Worm (Caenorhabditis elegans) whole organism, young adult: Measurements from ENCODE around the gene mig-5.

ENCODE experiments used
- C06A6.2 ChIP-seq: fragments of 200-800 bp; sonication (Bioruptor generic); conservative IDR thresholded peaks from 2 replicates; pipeline ENCODE4 v1.3.6; 2022; ENCODE audit warnings: missing genetic modification characterization, missing compliant biosample characterization
- C17E4.6 ChIP-seq: fragments of 200-800 bp; sonication (Bioruptor generic); IDR thresholded peaks from 2 replicates; pipeline ENCODE4 v1.3.6; 2022; ENCODE audit warnings: missing genetic modification reagents, missing genetic modification characterization, missing compliant biosample characterization
- F22D6.2 ChIP-seq: sonication (generic microtip); optimal IDR thresholded peaks from 2 replicates; lab custom pipeline; 2016; ENCODE audit warnings: mild to moderate bottlenecking, missing genetic modification characterization, missing compliant biosample characterization
- F23B12.7 ChIP-seq: sonication (generic microtip); optimal IDR thresholded peaks from 2 replicates; lab custom pipeline; 2017; ENCODE audit warnings: missing genetic modification characterization, mild to moderate bottlenecking, missing compliant biosample characterization, antibody characterized with exemption, moderate library complexity; ENCODE audit not compliant: insufficient read depth
- F52B5.7 ChIP-seq: sonication (generic microtip); optimal IDR thresholded peaks from 2 replicates; lab custom pipeline; 2016; ENCODE audit warnings: mild to moderate bottlenecking, missing genetic modification characterization, missing compliant biosample characterization
- F57C9.4 ChIP-seq: sonication (generic microtip); optimal IDR thresholded peaks from 2 replicates; lab custom pipeline; 2017; ENCODE audit warnings: mild to moderate bottlenecking, missing genetic modification characterization, missing compliant biosample characterization
- K11D2.4 ChIP-seq: fragments of 200-800 bp; sonication (Bioruptor generic); IDR thresholded peaks from 2 replicates; pipeline ENCODE4 v1.3.6; 2022; ENCODE audit warnings: missing genetic modification reagents, missing genetic modification characterization, missing compliant biosample characterization
- Y53F4B.3 ChIP-seq: fragments of 200-800 bp; sonication (Bioruptor generic); IDR thresholded peaks from 2 replicates; pipeline ENCODE4 v1.3.6; 2022; ENCODE audit warnings: missing genetic modification reagents, missing genetic modification characterization, missing compliant biosample characterization
- Y67H2A.10 ChIP-seq: fragments of 200-800 bp; sonication (Bioruptor generic); conservative IDR thresholded peaks from 2 replicates; pipeline ENCODE4 v1.3.6; 2022; ENCODE audit warnings: missing genetic modification reagents, missing genetic modification characterization, missing compliant biosample characterization
- Y95B8A.8 ChIP-seq: fragments of 200-800 bp; sonication (Bioruptor generic); IDR thresholded peaks from 2 replicates; pipeline ENCODE4 v1.3.6; 2022; ENCODE audit warnings: missing genetic modification reagents, missing genetic modification characterization, missing compliant biosample characterization
- ZK185.1 ChIP-seq: sonication (generic microtip); optimal IDR thresholded peaks from 2 replicates; lab custom pipeline; 2016; ENCODE audit warnings: mild to moderate bottlenecking, missing genetic modification characterization, missing compliant biosample characterization; ENCODE audit not compliant: poor library complexity, severe bottlenecking
- ama-1 ChIP-seq, 3 experiments: fragments of 150-350 bp in 1 of 3; sonication (generic microtip) in 2 of 3; optimal IDR thresholded peaks; 2 replicates each; lab custom pipeline; 2014 to 2018; ENCODE audit warnings: missing biosample characterization in 2 of 3, missing genetic modification characterization in 2 of 3, missing genetic modification reagents in 2 of 3
- attf-5 ChIP-seq: fragments of 200-800 bp; sonication (Bioruptor generic); optimal IDR thresholded peaks from 2 replicates; lab custom pipeline; 2018; ENCODE audit warnings: mild to moderate bottlenecking, missing genetic modification characterization, missing compliant biosample characterization
- bed-1 ChIP-seq: fragments of 200-800 bp; sonication (Bioruptor generic); IDR thresholded peaks from 2 replicates; pipeline ENCODE4 v1.3.6; 2022; ENCODE audit warnings: missing genetic modification reagents, missing genetic modification characterization, missing compliant biosample characterization
- cebp-2 ChIP-seq: fragments of 200-800 bp; sonication (Bioruptor generic); IDR thresholded peaks from 2 replicates; pipeline ENCODE4 v1.3.6; 2022; ENCODE audit warnings: missing genetic modification characterization, missing compliant biosample characterization
- ceh-100 ChIP-seq: fragments of 200-800 bp; sonication (Bioruptor generic); IDR thresholded peaks from 2 replicates; pipeline ENCODE4 v1.3.6; 2022; ENCODE audit warnings: missing genetic modification reagents, missing genetic modification characterization, missing compliant biosample characterization
- die-1 ChIP-seq: sonication (generic microtip); optimal IDR thresholded peaks from 2 replicates; lab custom pipeline; 2016; ENCODE audit warnings: missing genotype, mild to moderate bottlenecking, missing genetic modification characterization, missing compliant biosample characterization
- gei-17 ChIP-seq: fragments of 200-800 bp; sonication (Bioruptor generic); optimal IDR thresholded peaks from 2 replicates; lab custom pipeline; 2018; ENCODE audit warnings: mild to moderate bottlenecking, missing genetic modification characterization, missing compliant biosample characterization
- him-1 ChIP-seq: sonication (generic microtip); optimal IDR thresholded peaks from 2 replicates; lab custom pipeline; 2016; ENCODE audit warnings: missing genotype, missing genetic modification reagents, missing genetic modification characterization, missing compliant biosample characterization
- hlh-12 ChIP-seq: sonication (generic microtip); optimal IDR thresholded peaks from 2 replicates; lab custom pipeline; 2016; ENCODE audit warnings: missing genetic modification characterization, missing compliant biosample characterization
- hmg-1.2 ChIP-seq: fragments of 200-800 bp; sonication (Bioruptor generic); IDR thresholded peaks from 2 replicates; pipeline ENCODE4 v1.3.6; 2022; ENCODE audit warnings: missing genetic modification reagents, missing genetic modification characterization, missing compliant biosample characterization
- lag-1 ChIP-seq: fragments of 200-800 bp; sonication (Bioruptor generic); IDR thresholded peaks from 2 replicates; pipeline ENCODE4 v1.3.6; 2022; ENCODE audit warnings: missing genetic modification reagents, missing genetic modification characterization, missing compliant biosample characterization
- let-526 ChIP-seq: fragments of 200-800 bp; sonication (Bioruptor generic); IDR thresholded peaks from 2 replicates; pipeline ENCODE4 v1.3.6; 2022; ENCODE audit warnings: missing genetic modification reagents, missing genetic modification characterization, missing compliant biosample characterization
- let-607 ChIP-seq, 2 experiments: fragments of 200-800 bp in 1 of 2; sonication (Bioruptor generic) in 1 of 2; sonication (generic microtip) in 1 of 2; optimal IDR thresholded peaks; 2 replicates each; lab custom pipeline; 2016 to 2018; ENCODE audit warnings: mild to moderate bottlenecking in 2 of 2, missing compliant biosample characterization in 2 of 2, missing genetic modification characterization in 2 of 2, moderate library complexity in 2 of 2, missing genotype in 1 of 2
- lin-35 ChIP-seq, 3 experiments: fragments of 150-350 bp in 2 of 3; sonication (generic microtip) in 1 of 3; optimal IDR thresholded peaks; 2 replicates each; lab custom pipeline; 2014 to 2018; ENCODE audit warnings: missing biosample characterization in 3 of 3, missing genetic modification characterization in 3 of 3, missing genetic modification reagents in 3 of 3
- lin-40 ChIP-seq: sonication (generic microtip); optimal IDR thresholded peaks from 2 replicates; lab custom pipeline; 2016; ENCODE audit warnings: missing genetic modification characterization, mild to moderate bottlenecking, missing compliant biosample characterization, missing genotype, missing genetic modification reagents
- mel-28 ChIP-seq: sonication (generic microtip); optimal IDR thresholded peaks from 2 replicates; lab custom pipeline; 2016; ENCODE audit warnings: borderline replicate concordance, mild to moderate bottlenecking, missing genetic modification characterization, missing compliant biosample characterization
- nhr-179 ChIP-seq: sonication (generic microtip); optimal IDR thresholded peaks from 2 replicates; lab custom pipeline; 2016; ENCODE audit warnings: mild to moderate bottlenecking, missing genetic modification characterization, missing compliant biosample characterization
- nhr-80 ChIP-seq: sonication (generic microtip); optimal IDR thresholded peaks from 2 replicates; lab custom pipeline; 2016; ENCODE audit warnings: missing genetic modification characterization, missing compliant biosample characterization
- pbrm-1 ChIP-seq: fragments of 200-800 bp; sonication (Bioruptor generic); IDR thresholded peaks from 2 replicates; pipeline ENCODE4 v1.3.6; 2022; ENCODE audit warnings: missing genetic modification reagents, missing genetic modification characterization, missing compliant biosample characterization
- pha-4 ChIP-seq: fragments of 150-350 bp; sonication (generic microtip); optimal IDR thresholded peaks from 2 replicates; lab custom pipeline; 2014; ENCODE audit warnings: missing biosample characterization, missing genetic modification reagents, missing genetic modification characterization
- rcor-1 ChIP-seq: fragments of 200-800 bp; sonication (Bioruptor generic); IDR thresholded peaks from 2 replicates; pipeline ENCODE4 v1.3.6; 2022; ENCODE audit warnings: missing genetic modification reagents, missing genetic modification characterization, missing compliant biosample characterization
- rpc-1 ChIP-seq, 2 experiments: fragments of 150-350 bp in 1 of 2; sonication (generic microtip) in 1 of 2; optimal IDR thresholded peaks; 2 replicates each; lab custom pipeline; 2014 to 2018; ENCODE audit warnings: missing biosample characterization in 1 of 2, missing genetic modification characterization in 1 of 2, missing genetic modification reagents in 1 of 2, missing genotype in 1 of 2
- snpc-3.4 ChIP-seq: sonication (generic microtip); optimal IDR thresholded peaks from 2 replicates; lab custom pipeline; 2017; ENCODE audit warnings: missing genetic modification characterization, mild to moderate bottlenecking, missing compliant biosample characterization, antibody characterized with exemption, moderate library complexity, missing genotype, missing genetic modification reagents
- snpc-4 ChIP-seq, 5 experiments: fragments of 150-350 bp in 1 of 5; sonication (generic microtip) in 4 of 5; optimal IDR thresholded peaks; 2 replicates each; lab custom pipeline; 2014 to 2018; ENCODE audit warnings: missing genetic modification characterization in 5 of 5, missing biosample characterization in 3 of 5, antibody characterized with exemption in 2 of 5, mild to moderate bottlenecking in 2 of 5, missing compliant biosample characterization in 2 of 5, missing genotype in 2 of 5, moderate library complexity in 2 of 5, missing genetic modification reagents in 1 of 5
- zim-3 ChIP-seq: sonication (generic microtip); optimal IDR thresholded peaks from 2 replicates; lab custom pipeline; 2017; ENCODE audit warnings: mild to moderate bottlenecking, missing genetic modification characterization, moderate library complexity, missing compliant biosample characterization
- ztf-22 ChIP-seq: fragments of 200-800 bp; sonication (Bioruptor generic); optimal IDR thresholded peaks from 2 replicates; lab custom pipeline; 2018; ENCODE audit warnings: mild to moderate bottlenecking, missing genetic modification characterization, moderate library complexity, missing compliant biosample characterization
- ztf-25 ChIP-seq: fragments of 200-800 bp; sonication (Bioruptor generic); IDR thresholded peaks from 2 replicates; pipeline ENCODE4 v1.3.6; 2022; ENCODE audit warnings: missing genetic modification reagents, missing genetic modification characterization, missing compliant biosample characterization
- ztf-3 ChIP-seq: fragments of 200-800 bp; sonication (Bioruptor generic); optimal IDR thresholded peaks from 2 replicates; lab custom pipeline; 2018; ENCODE audit warnings: mild to moderate bottlenecking, missing genetic modification characterization, missing compliant biosample characterization
- ztf-6 ChIP-seq: fragments of 200-800 bp; sonication (Bioruptor generic); IDR thresholded peaks from 2 replicates; pipeline ENCODE4 v1.3.6; 2022; ENCODE audit warnings: missing genetic modification reagents, missing genetic modification characterization, missing compliant biosample characterization

The mig-5 gene

ce11 chrII:8205612-8206011 lies 20.8 kb upstream of the mig-5 start:
- TF ChIP-seq nhr-80 (tag; lab: Kevin White, UChicago) (peak; percentile 48), ztf-3 (GFP tag; lab: Kevin White, UChicago) (no peak), C06A6.2 (no peak)

ce11 chrII:8204039-8204438 lies 19.2 kb upstream of the mig-5 start, which contains the start of gene col-76:
col-76 (plus strand) TSS chrII:8204339.
- TF ChIP-seq nhr-179 (no peak), him-1 (tag; lab: Kevin White, UChicago) (no peak), F52B5.7 (tag; lab: Kevin White, UChicago) (no peak), ZK185.1 (no peak), let-526 (GFP tag; lab: Robert Waterston, UW) (no peak), ztf-22 (GFP tag; lab: Kevin White, UChicago) (no peak)

ce11 chrII:8199803-8200202 lies 15.0 kb upstream of the mig-5 start:
- no peak for TF ChIP-seq zim-3 (tag; lab: Kevin White, UChicago)
- no peak for TF ChIP-seq cebp-2 (GFP tag; lab: Robert Waterston, UW)
- no peak for TF ChIP-seq K11D2.4 (GFP tag; lab: Robert Waterston, UW)
- TF ChIP-seq lin-35 (GFP tag; optimal IDR thresholded peaks at IDR 0.05; lab: Kevin White, UChicago), result no peak

ce11 chrII:8198503-8198902 lies 13.7 kb upstream of the mig-5 start, which contains the start of gene qua-1:
qua-1 (plus strand) TSS chrII:8198803.
- TF ChIP-seq F57C9.4 (tag; lab: Kevin White, UChicago) (no peak), ztf-6 (GFP tag; lab: Robert Waterston, UW) (no peak), F23B12.7 (tag; lab: Kevin White, UChicago) (no peak), C17E4.6 (GFP tag; lab: Robert Waterston, UW) (no peak), hmg-1.2 (no peak), snpc-4 (GFP tag; optimal IDR thresholded peaks at IDR 0.05; lab: Kevin White, UChicago) (no peak), snpc-4 (tag; optimal IDR thresholded peaks at IDR 0.05; lab: Kevin White, UChicago) (no peak), let-607 (tag; optimal IDR thresholded peaks at IDR 0.05; lab: Kevin White, UChicago) (no peak), him-1 (tag; lab: Kevin White, UChicago) (no peak), mel-28 (tag; lab: Kevin White, UChicago) (no peak), Y67H2A.10 (GFP tag; lab: Robert Waterston, UW) (no peak), rpc-1 (optimal IDR thresholded peaks at IDR 0.05; lab: Kevin White, UChicago) (no peak), rpc-1 (tag; optimal IDR thresholded peaks at IDR 0.05; lab: Kevin White, UChicago) (no peak), attf-5 (GFP tag; lab: Kevin White, UChicago) (no peak), bed-1 (GFP tag; lab: Robert Waterston, UW) (no peak), pha-4 (tag; lab: Kevin White, UChicago) (no peak), rcor-1 (no peak)

ce11 chrII:8193922-8194321 lies 9.1 kb upstream of the mig-5 start:
- no peak for TF ChIP-seq K11D2.4 (GFP tag; lab: Robert Waterston, UW)
- no peak for TF ChIP-seq ztf-25
- TF ChIP-seq attf-5 (GFP tag; lab: Kevin White, UChicago), result no peak
- no peak for TF ChIP-seq lin-40 (tag; lab: Kevin White, UChicago)
- no peak for TF ChIP-seq rpc-1 (optimal IDR thresholded peaks at IDR 0.05; lab: Kevin White, UChicago)
- TF ChIP-seq rpc-1 (tag; optimal IDR thresholded peaks at IDR 0.05; lab: Kevin White, UChicago), result no peak
- TF ChIP-seq snpc-3.4 (tag; lab: Kevin White, UChicago), result no peak
- no peak for TF ChIP-seq ama-1 (optimal IDR thresholded peaks at IDR 0.05; lab: Kevin White, UChicago)
- TF ChIP-seq ama-1 (GFP tag; optimal IDR thresholded peaks at IDR 0.05; lab: Kevin White, UChicago), result no peak
- TF ChIP-seq pbrm-1 (GFP tag; lab: Robert Waterston, UW), result no peak
- TF ChIP-seq Y95B8A.8, result no peak
- no peak for TF ChIP-seq ceh-100 (GFP tag; lab: Robert Waterston, UW)
- no peak for TF ChIP-seq F22D6.2 (tag; lab: Kevin White, UChicago)
- no peak for TF ChIP-seq cebp-2 (GFP tag; lab: Robert Waterston, UW)
- TF ChIP-seq lag-1 (GFP tag; lab: Robert Waterston, UW), result no peak
- TF ChIP-seq die-1, result no peak
- no peak for TF ChIP-seq pha-4 (tag; lab: Kevin White, UChicago)
- TF ChIP-seq hlh-12 (tag; lab: Kevin White, UChicago), result no peak
- TF ChIP-seq Y53F4B.3, result no peak
- TF ChIP-seq gei-17 (GFP tag; lab: Kevin White, UChicago), result no peak
- TF ChIP-seq, all 124 proteins: peak for 0
